Worm (Caenorhabditis elegans) whole organism, early embryonic: ENCODE measurements around the gene ztf-22.

ENCODE experiments used
- B0310.2 ChIP-seq: sonication (generic microtip); optimal IDR thresholded peaks from 2 replicates; lab custom pipeline; 2016; ENCODE audit warnings: mild to moderate bottlenecking, missing genetic modification characterization, missing compliant biosample characterization
- F13C5.2 ChIP-seq: sonication (generic microtip); optimal IDR thresholded peaks from 2 replicates; lab custom pipeline; 2017; ENCODE audit warnings: mild to moderate bottlenecking, missing genetic modification characterization, inconsistent platforms, missing compliant biosample characterization
- aly-1 ChIP-seq: sonication (generic microtip); optimal IDR thresholded peaks from 2 replicates; lab custom pipeline; 2016; ENCODE audit warnings: missing genetic modification characterization, missing compliant biosample characterization
- ama-1 ChIP-seq: fragments of 150-350 bp; optimal IDR thresholded peaks from 2 replicates; lab custom pipeline; 2014
- ceh-13 ChIP-seq: fragments of 200-800 bp; sonication (Bioruptor generic); optimal IDR thresholded peaks from 2 replicates; lab custom pipeline; 2018; ENCODE audit warnings: mild to moderate bottlenecking, missing genetic modification characterization, missing compliant biosample characterization
- ceh-36 ChIP-seq: sonication (generic microtip); optimal IDR thresholded peaks from 2 replicates; lab custom pipeline; 2016; ENCODE audit warnings: missing genetic modification characterization, inconsistent platforms, missing compliant biosample characterization
- ets-7 ChIP-seq: sonication (generic microtip); optimal IDR thresholded peaks from 2 replicates; lab custom pipeline; 2016; ENCODE audit warnings: missing genotype, missing genetic modification characterization, missing compliant biosample characterization
- flt-1 ChIP-seq: fragments of 200-800 bp; sonication (Bioruptor generic); IDR thresholded peaks from 2 replicates; pipeline ENCODE4 v1.3.6; 2022; ENCODE audit warnings: missing genetic modification characterization, missing compliant biosample characterization
- hmbx-1 ChIP-seq: sonication (generic microtip); optimal IDR thresholded peaks from 2 replicates; lab custom pipeline; 2016; ENCODE audit warnings: mild to moderate bottlenecking, missing genetic modification characterization, missing compliant biosample characterization
- hmg-4 ChIP-seq: fragments of 200-800 bp; sonication (Bioruptor generic); optimal IDR thresholded peaks from 2 replicates; lab custom pipeline; 2018; ENCODE audit warnings: mild to moderate bottlenecking, missing genetic modification characterization, missing compliant biosample characterization
- hnd-1 ChIP-seq: sonication (generic microtip); optimal IDR thresholded peaks from 2 replicates; lab custom pipeline; 2016; ENCODE audit warnings: missing genetic modification characterization, missing compliant biosample characterization
- pes-1 ChIP-seq: fragments of 200-800 bp; sonication (Bioruptor generic); IDR thresholded peaks from 2 replicates; pipeline ENCODE4 v1.3.6; 2022; ENCODE audit warnings: missing genetic modification reagents, missing genetic modification characterization, missing compliant biosample characterization
- scrt-1 ChIP-seq: fragments of 200-800 bp; sonication (Bioruptor generic); IDR thresholded peaks from 2 replicates; pipeline ENCODE4 v1.3.6; 2022; ENCODE audit warnings: missing genetic modification characterization, missing compliant biosample characterization
- sea-1 ChIP-seq: fragments of 200-800 bp; sonication (Bioruptor generic); conservative IDR thresholded peaks from 2 replicates; pipeline ENCODE4 v1.3.6; 2022; ENCODE audit warnings: missing genetic modification characterization, missing compliant biosample characterization
- tbx-11 ChIP-seq: fragments of 200-800 bp; sonication (Bioruptor generic); IDR thresholded peaks from 2 replicates; pipeline ENCODE4 v1.3.6; 2022; ENCODE audit warnings: missing genetic modification characterization, missing compliant biosample characterization
- tbx-37 ChIP-seq: fragments of 200-800 bp; sonication (Bioruptor generic); conservative IDR thresholded peaks from 2 replicates; pipeline ENCODE4 v1.3.6; 2022; ENCODE audit warnings: missing genetic modification reagents, missing genetic modification characterization, missing compliant biosample characterization
- tra-4 ChIP-seq: sonication (generic microtip); optimal IDR thresholded peaks from 2 replicates; lab custom pipeline; 2017; ENCODE audit warnings: missing genetic modification characterization, missing compliant biosample characterization

ztf-22 gene

ce11 chrII:13237829-13238404 is 47.7 kb downstream of the ztf-22 start, which contains the start of gene romo-1:
Gene romo-1, minus strand, starts transcription at chrII:13237907.
- no peak for TF ChIP-seq tbx-11
- TF ChIP-seq tra-4 (tag; lab: Kevin White, UChicago) = no peak
- TF ChIP-seq sea-1 (GFP tag; lab: Robert Waterston, UW) = no peak
- TF ChIP-seq ceh-36 (tag; lab: Kevin White, UChicago) = no peak
- no peak for TF ChIP-seq tbx-37 (GFP tag; lab: Robert Waterston, UW)
- TF ChIP-seq ceh-13 = no peak
- no peak for TF ChIP-seq pes-1
- TF ChIP-seq flt-1 (GFP tag; lab: Robert Waterston, UW) = no peak
- TF ChIP-seq aly-1 (tag; lab: Kevin White, UChicago) = no peak
- TF ChIP-seq hmg-4 (GFP tag; lab: Kevin White, UChicago) = no peak
- no peak for TF ChIP-seq ets-7 (tag; lab: Kevin White, UChicago)
- no peak for TF ChIP-seq scrt-1 (GFP tag; lab: Robert Waterston, UW)
- no peak for TF ChIP-seq B0310.2 (tag; lab: Kevin White, UChicago)

DNA sequence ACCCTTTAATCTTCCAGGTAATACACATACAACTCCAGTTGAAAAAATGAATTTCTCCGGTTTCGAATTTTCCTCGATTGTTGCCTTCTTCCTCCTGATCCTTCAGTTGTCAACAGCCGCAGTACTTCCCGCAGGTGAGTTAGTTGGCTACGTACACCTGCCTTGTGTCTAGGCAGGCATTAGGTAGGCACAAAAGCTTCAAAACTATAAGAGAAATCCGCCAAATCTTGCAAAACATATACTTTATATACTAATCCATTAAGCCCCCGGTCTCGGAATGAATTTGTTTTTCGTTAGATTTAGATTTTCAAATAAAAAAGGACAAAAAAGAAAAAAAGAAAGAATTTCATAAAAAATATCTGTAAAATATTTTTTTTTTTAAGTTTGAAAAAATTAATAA is 50.3 kb downstream of the ztf-22 start, which contains the start of gene flp-16:
flp-16 (plus strand) TSS at position 18 of the 400 bp plus-strand sequence.
- no peak for TF ChIP-seq sea-1 (GFP tag; lab: Robert Waterston, UW)
- no peak for TF ChIP-seq hmbx-1
- no peak for TF ChIP-seq tra-4 (tag; lab: Kevin White, UChicago)
- no peak for TF ChIP-seq pes-1
- no peak for TF ChIP-seq tbx-11
- no peak for TF ChIP-seq aly-1 (tag; lab: Kevin White, UChicago)
- TF ChIP-seq tbx-37 (GFP tag; lab: Robert Waterston, UW) = no peak
- TF ChIP-seq ceh-13 = no peak
- TF ChIP-seq B0310.2 (tag; lab: Kevin White, UChicago) = no peak
- no peak for TF ChIP-seq ama-1 (lab: Kevin White, UChicago)
- TF ChIP-seq hnd-1 (tag; lab: Kevin White, UChicago) = no peak
- TF ChIP-seq ets-7 (tag; lab: Kevin White, UChicago) = no peak
- no peak for TF ChIP-seq hmg-4 (GFP tag; lab: Kevin White, UChicago)
- TF ChIP-seq scrt-1 (GFP tag; lab: Robert Waterston, UW) = no peak
- TF ChIP-seq flt-1 (GFP tag; lab: Robert Waterston, UW) = no peak
- TF ChIP-seq F13C5.2 = no peak
- no peak for TF ChIP-seq ceh-36 (tag; lab: Kevin White, UChicago)

DNA sequence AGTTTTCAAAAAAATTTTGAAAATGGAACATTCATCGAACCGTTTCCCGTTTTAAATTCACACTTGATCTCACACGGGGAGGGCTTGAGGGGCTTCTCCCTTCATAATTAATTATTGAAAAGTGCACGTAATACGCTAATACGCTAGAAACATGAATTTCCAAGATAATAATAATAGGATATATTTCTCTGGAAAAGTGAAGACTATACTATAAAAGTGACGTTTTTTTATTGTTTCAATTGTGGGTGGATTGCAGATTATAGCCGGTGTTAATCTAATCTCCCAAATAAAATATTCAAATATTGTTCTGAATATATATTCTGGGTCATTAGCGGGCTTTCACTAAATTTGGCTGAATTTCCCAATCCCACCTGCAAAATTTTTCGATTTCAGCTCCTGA is 51.9 kb downstream of the ztf-22 start:
- no peak for TF ChIP-seq hmg-4 (GFP tag; lab: Kevin White, UChicago)
- no peak for TF ChIP-seq B0310.2 (tag; lab: Kevin White, UChicago)
- TF ChIP-seq ceh-13 = no peak

ce11 chrII:13230489-13231196 is 55.0 kb downstream of the ztf-22 start:
- no peak for TF ChIP-seq aly-1 (tag; lab: Kevin White, UChicago)
- TF ChIP-seq tbx-11 = no peak
- no peak for TF ChIP-seq scrt-1 (GFP tag; lab: Robert Waterston, UW)
- TF ChIP-seq flt-1 (GFP tag; lab: Robert Waterston, UW) = no peak
- TF ChIP-seq ets-7 (tag; lab: Kevin White, UChicago) = no peak
- TF ChIP-seq pes-1 = no peak
- no peak for TF ChIP-seq sea-1 (GFP tag; lab: Robert Waterston, UW)
- no peak for TF ChIP-seq tra-4 (tag; lab: Kevin White, UChicago)
- TF ChIP-seq B0310.2 (tag; lab: Kevin White, UChicago) = no peak
- no peak for TF ChIP-seq ceh-36 (tag; lab: Kevin White, UChicago)
- TF ChIP-seq ama-1 (lab: Kevin White, UChicago) = no peak
- no peak for TF ChIP-seq F13C5.2
- TF ChIP-seq hnd-1 (tag; lab: Kevin White, UChicago) = no peak
- TF ChIP-seq tbx-37 (GFP tag; lab: Robert Waterston, UW) = no peak
